Fruit fly (Drosophila melanogaster) ovary, adult (tissue): Measurements from ENCODE around the gene 5PtaseI.

ENCODE experiments used
- CG17801 ChIP-seq: fragments of 200-800 bp; optimal IDR thresholded peaks from 2 replicates; lab custom pipeline; 2019; ENCODE audit warnings: missing biosample characterization, mild to moderate bottlenecking, missing genetic modification characterization, moderate library complexity; ENCODE audit not compliant: partially characterized antibody

The 5PtaseI gene

DNA sequence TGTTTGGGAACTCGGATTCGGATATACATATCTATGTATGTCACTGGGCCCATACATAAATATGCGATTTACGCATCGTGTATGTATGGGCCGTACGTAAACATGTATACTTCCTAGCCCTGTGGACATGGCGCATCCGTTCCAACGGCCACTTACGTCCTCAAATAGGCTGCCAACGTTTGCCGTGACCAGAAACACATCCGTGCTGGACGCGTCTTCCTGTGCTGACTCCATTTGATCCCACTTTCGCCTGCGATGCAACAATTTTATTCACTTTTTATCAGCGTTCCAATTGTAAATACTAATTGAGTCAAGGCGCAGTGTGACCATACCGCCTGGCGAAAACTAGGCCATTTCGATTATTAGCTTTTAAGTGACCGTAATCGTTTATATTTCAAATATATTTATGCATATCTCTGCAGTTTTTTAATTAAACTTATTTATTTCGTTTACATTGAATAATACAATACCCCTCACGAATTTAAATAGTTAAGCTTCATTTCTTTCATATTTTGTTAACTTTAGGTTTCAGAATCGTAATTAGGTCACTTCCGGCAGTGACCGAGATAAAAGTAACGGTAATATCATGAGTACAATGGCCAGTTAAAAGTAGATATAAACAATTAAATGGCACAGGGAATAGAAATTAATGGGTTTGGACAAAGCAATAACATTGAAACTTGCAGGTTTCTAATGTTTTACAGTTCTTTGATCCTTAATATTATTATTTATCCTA is at the start of gene 5PtaseI:
Gene 5PtaseI (minus strand): TSS at position 336 of the 736 bp plus-strand sequence.
- no peak for TF ChIP-seq CG17801

DNA sequence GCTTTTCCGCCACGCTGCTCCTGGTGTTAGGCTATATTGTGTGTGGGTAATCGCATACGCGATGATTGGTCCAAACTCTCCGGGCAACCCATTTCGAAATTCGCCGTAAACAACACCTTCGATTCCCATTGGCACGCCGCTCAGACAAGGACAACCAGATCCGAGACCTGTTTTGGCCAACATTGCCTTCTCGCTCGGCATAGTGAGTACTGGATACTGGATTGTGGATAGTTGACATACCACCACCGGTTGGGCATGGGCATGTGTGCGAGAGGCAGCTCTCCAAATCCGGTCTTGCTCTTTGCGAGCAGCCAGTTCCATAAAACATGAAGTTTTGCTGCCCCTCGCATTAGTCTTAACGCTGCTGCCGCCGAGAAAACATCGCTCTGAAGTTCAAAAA is 49.7 kb upstream of the 5PtaseI start, which contains the start of gene fd96Cb:
Gene fd96Cb (plus strand): TSS at position 374 of the 400 bp plus-strand sequence.
- TF ChIP-seq CG17801 = no peak

DNA sequence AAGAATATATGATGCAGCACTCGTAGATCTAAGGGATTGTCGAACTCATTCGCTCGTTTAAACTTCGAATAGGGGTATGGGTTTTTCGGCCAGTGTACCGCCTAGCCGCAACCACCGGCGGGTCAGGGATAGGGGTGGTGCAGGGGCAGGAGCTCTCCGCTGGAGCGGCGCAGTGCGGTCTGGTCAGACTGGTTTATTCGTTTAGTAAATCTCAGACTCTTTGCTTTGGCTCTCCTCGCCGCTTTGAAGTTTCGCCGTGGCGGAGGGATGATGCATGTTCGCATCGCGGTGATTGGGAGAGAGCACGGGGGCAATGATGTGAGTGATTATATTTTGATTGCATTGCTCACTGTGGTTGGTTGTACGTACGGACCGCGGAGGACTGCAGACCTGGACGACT is 37.4 kb upstream of the 5PtaseI start, which contains the start of gene fd96Ca:
Gene fd96Ca (plus strand): TSS at position 337 of the 400 bp plus-strand sequence.
- no peak for TF ChIP-seq CG17801

DNA sequence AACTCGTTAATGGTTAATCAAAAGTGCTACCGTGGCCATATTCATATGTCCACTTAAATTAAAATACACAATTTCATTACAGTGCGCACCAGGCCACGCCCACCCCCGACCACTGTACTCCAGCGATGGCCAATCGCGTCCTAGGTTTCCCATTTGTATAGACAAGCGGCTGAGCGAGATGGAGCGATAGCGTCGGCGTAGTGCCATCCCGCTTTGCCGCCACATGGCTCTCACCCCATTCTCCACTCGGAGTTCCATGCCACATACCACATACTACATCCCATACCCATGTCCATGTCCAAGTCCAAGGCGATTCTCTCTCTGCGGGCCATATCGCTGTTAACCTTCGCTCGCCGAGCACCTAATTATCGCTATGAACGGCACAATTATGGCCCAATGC is 35.5 kb upstream of the 5PtaseI start:
- TF ChIP-seq CG17801 = no peak

DNA sequence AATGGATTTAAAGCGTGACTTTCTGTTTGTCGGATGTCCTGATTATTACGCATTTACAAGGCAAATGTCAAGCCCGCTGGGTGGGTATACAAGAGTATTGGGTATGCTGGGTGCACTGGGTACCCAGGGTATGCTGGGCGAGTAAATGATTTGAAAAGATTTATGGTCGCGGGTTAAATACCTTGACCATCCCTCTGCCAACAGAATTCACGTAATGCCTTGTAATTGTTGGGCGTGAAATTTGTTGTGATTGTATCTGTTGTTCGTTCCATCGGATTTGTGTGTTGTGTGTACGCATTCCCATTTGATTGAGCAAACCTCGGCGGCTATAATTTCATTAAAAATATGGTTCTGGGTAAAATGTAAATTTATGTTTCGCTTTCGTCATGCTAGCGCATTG is 33.7 kb upstream of the 5PtaseI start:
- TF ChIP-seq CG17801 = no peak

DNA sequence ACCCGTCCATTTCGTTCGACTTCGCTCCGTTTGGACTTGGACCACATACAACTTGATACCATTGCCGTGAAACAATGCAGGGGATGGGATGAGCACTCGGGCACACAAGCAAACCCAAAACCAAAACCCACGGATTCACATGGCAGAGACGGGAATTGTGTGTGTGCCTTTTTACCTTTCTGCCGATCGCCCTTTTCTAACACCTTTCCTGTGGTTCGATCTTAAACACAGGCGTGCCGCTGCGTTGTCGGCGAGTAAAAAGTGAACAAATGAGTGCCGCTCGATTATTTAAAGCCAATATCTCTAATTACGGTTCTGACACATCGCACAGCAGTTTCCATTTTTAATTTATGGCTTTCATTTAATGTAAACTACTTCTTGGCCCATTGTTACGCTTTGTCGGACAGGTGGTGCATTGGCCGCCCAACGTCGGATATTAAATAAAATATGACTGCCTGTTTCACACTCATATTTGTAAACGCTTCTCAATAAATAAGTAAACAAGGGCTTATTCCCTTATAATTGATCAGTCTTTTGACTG is 32.4 kb upstream of the 5PtaseI start:
- no peak for TF ChIP-seq CG17801

DNA sequence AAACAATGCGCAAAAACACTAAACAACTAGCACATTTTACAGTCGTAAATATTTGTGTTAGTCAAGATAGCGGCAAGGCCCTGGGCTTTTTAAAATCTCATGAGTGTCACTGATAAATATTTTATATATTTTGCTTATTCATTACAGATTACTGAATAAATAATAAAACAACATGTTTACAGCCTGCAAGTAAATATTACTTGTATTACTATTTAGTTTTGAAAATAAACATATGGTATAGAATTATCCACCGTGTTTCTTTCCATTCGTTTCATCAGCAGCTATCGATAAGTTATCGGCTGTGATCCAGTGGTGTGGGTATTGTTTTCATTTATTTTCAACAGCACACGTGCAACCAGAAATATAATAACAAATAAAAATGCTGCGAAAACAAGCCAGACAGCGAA is 29.6 kb upstream of the 5PtaseI start, which contains the start of the genes shams and CG11920:
Gene shams (minus strand): TSS at position 50 of the 407 bp plus-strand sequence.
Gene CG11920 (plus strand): TSS at position 320 of the 407 bp plus-strand sequence.
- peak; percentile 23 for TF ChIP-seq CG17801

DNA sequence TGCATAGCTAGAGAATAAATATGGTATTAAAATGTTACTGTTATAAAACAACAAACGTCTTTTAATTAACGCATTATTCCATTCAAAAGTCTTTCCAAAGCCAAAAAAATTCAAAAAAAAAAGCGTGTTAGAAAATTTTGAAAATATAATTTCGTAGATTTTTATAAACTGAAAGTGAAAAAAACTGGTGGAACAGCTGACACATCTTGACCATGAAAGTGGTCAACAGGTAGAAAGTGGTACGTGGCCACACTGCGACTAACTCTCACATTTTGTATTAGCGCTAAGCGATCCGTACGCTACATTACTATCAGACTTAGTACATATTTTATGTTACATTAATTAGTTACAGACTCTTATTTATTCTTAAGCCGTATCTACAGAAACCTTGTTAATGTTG is 25.9 kb upstream of the 5PtaseI start, which contains the start of gene CG11836:
Gene CG11836 (plus strand): TSS at position 256 of the 400 bp plus-strand sequence.
- TF ChIP-seq CG17801 = no peak

DNA sequence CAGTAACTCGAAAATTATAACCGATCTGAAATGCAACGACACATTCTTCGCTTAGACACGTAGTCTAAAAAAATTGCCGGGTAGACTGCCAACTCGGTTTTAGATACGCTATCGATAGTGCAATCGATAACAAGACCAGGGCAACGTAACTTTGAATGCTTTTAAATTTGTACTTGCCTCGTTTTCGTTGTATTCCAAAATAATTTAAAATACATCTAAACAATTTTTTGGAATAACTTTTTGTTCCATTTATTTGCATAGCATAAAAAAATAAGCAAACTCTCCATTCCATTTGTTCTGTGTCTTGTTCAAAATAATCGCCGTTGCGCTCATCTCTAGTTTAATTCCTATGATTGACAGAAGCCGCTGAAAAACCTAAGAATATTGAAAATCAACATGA is 24.6 kb upstream of the 5PtaseI start, which contains the start of the genes Stt3B and CG11839:
Gene Stt3B (minus strand): TSS at position 69 of the 400 bp plus-strand sequence.
Gene CG11839 (plus strand): TSS at position 359 of the 400 bp plus-strand sequence.
- peak; percentile 77 for TF ChIP-seq CG17801

DNA sequence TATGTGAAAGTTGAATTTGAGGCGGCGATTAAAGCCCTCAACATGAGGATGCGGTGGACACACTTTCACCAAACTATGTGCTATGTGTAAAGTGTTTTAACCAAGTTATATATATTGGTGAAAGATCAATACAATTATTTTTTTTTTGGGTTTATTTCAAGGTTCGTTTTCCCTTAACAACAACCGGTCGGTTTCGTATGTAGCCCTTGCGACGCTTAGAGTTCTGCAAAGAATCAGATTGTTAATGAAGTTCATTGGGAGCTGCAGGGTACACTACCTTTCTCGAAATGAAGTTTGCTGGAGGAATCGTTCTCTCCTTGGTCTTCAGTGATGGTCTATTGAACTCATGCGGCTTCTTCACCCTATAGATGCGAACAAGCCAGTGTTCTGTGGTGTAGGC is 21.9 kb upstream of the 5PtaseI start:
- no peak for TF ChIP-seq CG17801

DNA sequence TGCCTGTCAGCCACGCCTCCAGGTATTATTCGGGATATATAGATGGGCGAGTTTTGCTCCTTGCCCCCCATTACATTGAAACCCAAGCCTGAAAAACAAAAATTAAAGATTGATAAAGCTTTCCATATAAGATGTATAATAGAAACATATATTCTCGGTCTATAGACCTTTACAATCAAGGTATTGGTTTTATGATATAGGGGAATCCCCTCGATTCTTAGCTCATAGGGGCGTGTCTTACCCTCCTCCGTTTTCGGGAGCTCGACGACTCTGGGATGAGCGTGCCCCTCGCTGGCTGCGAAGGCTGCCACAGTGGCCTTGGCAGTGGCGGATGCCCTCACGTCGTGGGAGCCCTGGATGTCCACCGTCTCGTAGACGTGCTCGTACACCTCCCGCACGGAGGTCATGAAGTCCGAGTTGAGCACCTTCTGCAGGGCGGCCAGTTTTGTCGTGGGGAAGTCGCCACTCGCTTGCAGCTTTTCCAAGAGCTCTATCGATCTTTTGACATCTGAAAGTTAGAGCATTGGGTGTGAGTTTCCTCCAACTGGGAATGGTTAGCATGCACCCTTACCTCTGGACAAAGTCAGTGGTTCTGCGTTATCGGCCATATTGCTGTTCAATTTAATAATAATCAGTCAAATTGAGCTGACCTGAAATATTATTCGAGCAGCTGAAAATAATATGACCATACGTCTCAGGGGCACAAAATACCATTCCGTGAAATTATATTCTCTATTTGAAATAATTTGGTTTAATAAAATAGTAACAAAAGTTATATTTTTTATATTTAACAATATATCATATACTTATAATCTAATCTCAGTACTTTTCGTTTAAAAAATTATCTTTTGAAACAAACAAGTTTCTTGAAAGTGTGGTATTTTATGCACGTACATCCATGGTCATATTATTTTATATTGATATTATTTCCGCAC is 20.2 kb upstream of the 5PtaseI start, which contains the start of the genes veli and PQBP1:
Gene veli (minus strand): TSS at position 685 of the 935 bp plus-strand sequence.
Gene PQBP1 (plus strand): TSS at position 885 of the 935 bp plus-strand sequence.
- peak; percentile 39 for TF ChIP-seq CG17801

DNA sequence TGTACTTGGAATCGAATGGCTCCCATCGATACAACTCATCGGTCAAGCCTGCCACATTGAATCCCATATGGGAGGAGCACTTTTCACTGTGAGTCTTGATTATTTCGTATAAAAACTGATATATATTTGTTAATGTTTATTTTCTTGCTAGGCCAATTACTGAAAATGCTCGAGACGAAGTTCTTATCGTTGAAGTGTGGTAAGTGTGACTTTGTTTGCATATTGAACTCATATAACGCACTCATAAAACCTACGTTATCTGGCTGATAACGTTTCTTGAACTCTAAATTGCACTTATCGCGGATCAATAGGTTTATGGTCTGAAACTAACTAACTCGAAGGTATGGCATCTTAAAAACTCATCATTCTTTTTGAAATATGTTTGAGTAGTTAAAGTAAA is 15.5 kb upstream of the 5PtaseI start:
- TF ChIP-seq CG17801 = no peak

DNA sequence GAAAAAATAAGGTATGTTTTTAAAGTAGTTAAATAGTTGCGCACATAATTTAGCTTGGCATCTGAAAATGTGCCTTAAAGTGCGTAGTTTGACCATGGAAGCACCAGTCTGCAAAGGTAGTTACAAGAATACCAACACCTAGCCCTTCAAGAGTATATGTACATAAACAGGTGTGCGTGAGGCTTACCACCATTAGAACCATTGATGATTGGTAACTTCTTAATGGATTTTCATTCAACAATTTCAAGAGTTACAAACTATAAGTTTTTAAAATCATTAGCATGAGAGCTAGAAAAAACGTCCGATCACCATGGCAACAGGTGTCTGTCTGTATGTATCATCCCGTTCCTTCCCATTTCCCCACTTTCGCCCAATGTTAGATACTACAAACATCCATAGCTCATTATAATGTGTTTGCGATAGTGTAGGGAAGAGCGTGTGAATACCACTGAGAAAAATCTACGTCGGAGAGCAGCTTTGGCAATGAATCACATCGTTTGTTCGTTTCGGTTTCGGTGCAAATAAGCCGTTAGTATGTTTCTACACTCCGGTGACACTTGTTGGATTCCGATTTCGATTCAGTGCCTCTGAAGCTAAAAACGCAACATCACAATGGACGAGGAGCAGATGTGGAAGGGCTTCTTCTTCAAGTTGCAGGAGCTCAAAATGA is 11.7 kb upstream of the 5PtaseI start:
- TF ChIP-seq CG17801 = no peak

DNA sequence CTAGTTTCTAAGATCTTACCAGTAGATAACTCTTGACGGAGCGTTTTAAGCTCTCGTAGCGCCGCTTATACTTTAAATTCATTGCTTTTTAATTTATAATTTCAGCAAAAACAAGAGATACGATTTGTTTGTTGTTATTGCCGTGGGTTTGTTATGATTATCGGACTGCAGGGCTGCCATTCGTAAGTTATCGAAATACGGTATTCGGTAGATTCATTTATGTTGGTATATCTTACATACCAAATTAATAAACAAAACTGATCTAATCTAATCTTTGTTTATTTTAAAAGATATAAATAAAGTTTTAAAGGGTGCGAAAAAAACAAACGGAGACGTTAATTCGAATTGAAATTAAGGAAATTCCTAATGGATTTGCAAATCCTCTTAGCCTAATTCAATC is 11.1 kb upstream of the 5PtaseI start, which contains the start of the genes CG31111 and stac:
Gene CG31111 (minus strand): TSS at position 162 of the 400 bp plus-strand sequence.
Gene stac (plus strand): TSS at position 271 of the 400 bp plus-strand sequence.
- no peak for TF ChIP-seq CG17801

DNA sequence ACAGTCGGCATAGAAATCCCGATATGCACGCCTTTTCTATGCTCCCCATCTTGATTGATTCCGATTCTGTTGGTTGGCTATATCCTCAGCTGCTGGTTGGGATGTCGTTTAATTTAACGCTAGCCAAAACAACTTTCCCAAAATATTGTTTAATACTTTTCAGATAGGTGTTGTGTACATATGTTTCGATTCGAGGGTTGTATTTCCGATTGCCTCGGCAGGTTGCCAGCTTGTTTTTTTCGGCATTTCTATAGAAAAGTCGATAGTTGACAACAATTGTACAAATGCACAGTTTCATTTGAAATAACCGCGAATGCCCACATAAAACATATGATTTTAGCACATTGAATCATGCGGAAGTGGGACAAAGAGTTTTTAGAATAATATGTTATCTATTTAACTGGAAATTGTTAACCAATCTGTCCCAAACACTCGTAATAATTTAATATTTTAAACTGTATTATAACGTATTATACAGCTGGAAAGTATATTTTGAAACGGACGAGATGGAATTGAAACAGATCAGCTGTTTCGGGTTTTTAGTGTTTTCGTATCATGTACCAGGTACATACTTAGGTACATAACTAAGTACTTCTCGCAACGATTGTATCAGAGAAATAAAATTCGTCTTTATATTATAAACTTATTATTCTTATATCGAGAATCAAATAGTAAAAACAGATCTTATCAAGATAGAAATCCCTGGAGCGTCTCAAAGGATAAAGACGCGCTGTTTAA is 9.7 kb upstream of the 5PtaseI start, which contains the start of gene CG31109:
Gene CG31109 (minus strand): TSS at position 203 of the 738 bp plus-strand sequence.
- peak; percentile 32 for TF ChIP-seq CG17801
